Fruit fly (Drosophila melanogaster): Measurements from ENCODE around the gene CG14323.

DNA sequence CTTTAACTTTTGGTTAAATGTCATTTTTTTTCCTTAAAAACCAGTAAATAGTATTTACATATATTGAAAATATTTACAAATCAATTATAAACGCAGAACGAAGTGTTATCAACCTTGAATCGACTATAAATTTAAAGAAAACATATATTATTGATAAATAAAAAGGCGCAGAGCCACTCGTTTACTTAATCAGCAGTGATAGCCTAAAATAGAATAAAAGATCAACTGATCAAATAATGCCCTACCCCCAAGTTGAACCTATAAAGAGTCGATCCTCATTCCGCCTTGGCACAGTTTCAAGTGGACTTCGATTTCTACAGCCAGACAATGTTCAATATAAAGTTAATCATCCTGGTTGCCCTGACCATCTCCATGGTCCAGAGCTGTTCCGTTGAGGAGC is 25.7 kb downstream of the CG14323 start, which contains the start of gene CG7606:
- no peak for TF ChIP-seq psq (optimal IDR thresholded peaks at IDR 0.05)
- TF ChIP-seq Myc (optimal IDR thresholded peaks at IDR 0.05): no peak
- TF ChIP-seq h (optimal IDR thresholded peaks at IDR 0.05): no peak
